Worm (Caenorhabditis elegans) whole organism, young adult: ENCODE measurements around the gene fbxa-72.

ENCODE experiments used
- C06A6.2 ChIP-seq: fragments of 200-800 bp; sonication (Bioruptor generic); conservative IDR thresholded peaks from 2 replicates; pipeline ENCODE4 v1.3.6; 2022; ENCODE audit warnings: missing genetic modification characterization, missing compliant biosample characterization
- C17E4.6 ChIP-seq: fragments of 200-800 bp; sonication (Bioruptor generic); IDR thresholded peaks from 2 replicates; pipeline ENCODE4 v1.3.6; 2022; ENCODE audit warnings: missing genetic modification reagents, missing genetic modification characterization, missing compliant biosample characterization
- D2030.7 ChIP-seq: fragments of 200-800 bp; sonication (Bioruptor generic); IDR thresholded peaks from 2 replicates; pipeline ENCODE4 v1.3.6; 2022; ENCODE audit warnings: missing genetic modification reagents, missing genetic modification characterization, missing compliant biosample characterization
- F23B12.7 ChIP-seq: sonication (generic microtip); optimal IDR thresholded peaks from 2 replicates; lab custom pipeline; 2017; ENCODE audit warnings: missing genetic modification characterization, mild to moderate bottlenecking, missing compliant biosample characterization, antibody characterized with exemption, moderate library complexity; ENCODE audit not compliant: insufficient read depth
- F57A8.1 ChIP-seq: fragments of 200-800 bp; sonication (Bioruptor generic); optimal IDR thresholded peaks from 2 replicates; lab custom pipeline; 2018; ENCODE audit warnings: mild to moderate bottlenecking, missing genetic modification characterization, moderate library complexity, missing compliant biosample characterization
- K11D2.4 ChIP-seq: fragments of 200-800 bp; sonication (Bioruptor generic); IDR thresholded peaks from 2 replicates; pipeline ENCODE4 v1.3.6; 2022; ENCODE audit warnings: missing genetic modification reagents, missing genetic modification characterization, missing compliant biosample characterization
- T26A5.8 ChIP-seq: sonication (generic microtip); optimal IDR thresholded peaks from 2 replicates; lab custom pipeline; 2016; ENCODE audit warnings: missing genetic modification characterization, missing compliant biosample characterization
- Y53G8AR.9 ChIP-seq: fragments of 200-800 bp; sonication (Bioruptor generic); conservative IDR thresholded peaks from 2 replicates; pipeline ENCODE4 v1.3.6; 2022; ENCODE audit warnings: missing genetic modification reagents, missing genetic modification characterization, missing compliant biosample characterization
- Y56A3A.18 ChIP-seq: fragments of 200-800 bp; sonication (Bioruptor generic); IDR thresholded peaks from 2 replicates; pipeline ENCODE4 v1.3.6; 2022; ENCODE audit warnings: missing genetic modification reagents, missing genetic modification characterization, missing compliant biosample characterization
- Y95B8A.8 ChIP-seq: fragments of 200-800 bp; sonication (Bioruptor generic); IDR thresholded peaks from 2 replicates; pipeline ENCODE4 v1.3.6; 2022; ENCODE audit warnings: missing genetic modification reagents, missing genetic modification characterization, missing compliant biosample characterization
- ZK185.1 ChIP-seq: sonication (generic microtip); optimal IDR thresholded peaks from 2 replicates; lab custom pipeline; 2016; ENCODE audit warnings: mild to moderate bottlenecking, missing genetic modification characterization, missing compliant biosample characterization; ENCODE audit not compliant: poor library complexity, severe bottlenecking
- ccch-3 ChIP-seq: fragments of 200-800 bp; sonication (Bioruptor generic); optimal IDR thresholded peaks from 2 replicates; lab custom pipeline; 2018; ENCODE audit warnings: mild to moderate bottlenecking, missing genetic modification characterization, missing compliant biosample characterization
- cebp-1 ChIP-seq, 2 experiments: fragments of 200-800 bp in 1 of 2; sonication (Bioruptor generic) in 1 of 2; sonication (generic microtip) in 1 of 2; IDR thresholded peaks in 1 of 2; optimal IDR thresholded peaks in 1 of 2; 2 replicates each; pipeline versions ENCODE4 v1.3.6 to Lab custom; 2017 to 2022; ENCODE audit warnings: missing compliant biosample characterization in 2 of 2, missing genetic modification characterization in 2 of 2, mild to moderate bottlenecking in 1 of 2, missing genetic modification reagents in 1 of 2, moderate library complexity in 1 of 2
- ceh-100 ChIP-seq: fragments of 200-800 bp; sonication (Bioruptor generic); IDR thresholded peaks from 2 replicates; pipeline ENCODE4 v1.3.6; 2022; ENCODE audit warnings: missing genetic modification reagents, missing genetic modification characterization, missing compliant biosample characterization
- ceh-40 ChIP-seq: fragments of 200-800 bp; sonication (Bioruptor generic); IDR thresholded peaks from 2 replicates; pipeline ENCODE4 v1.3.6; 2022; ENCODE audit warnings: missing genetic modification characterization, missing compliant biosample characterization
- egl-44 ChIP-seq: fragments of 200-800 bp; sonication (Bioruptor generic); IDR thresholded peaks from 2 replicates; pipeline ENCODE4 v1.3.6; 2022; ENCODE audit warnings: missing genetic modification reagents, missing genetic modification characterization, missing compliant biosample characterization
- egrh-3 ChIP-seq: fragments of 200-800 bp; sonication (Bioruptor generic); IDR thresholded peaks from 2 replicates; pipeline ENCODE4 v1.3.6; 2022; ENCODE audit warnings: missing genetic modification reagents, missing genetic modification characterization, missing compliant biosample characterization
- him-1 ChIP-seq: sonication (generic microtip); optimal IDR thresholded peaks from 2 replicates; lab custom pipeline; 2016; ENCODE audit warnings: missing genotype, missing genetic modification reagents, missing genetic modification characterization, missing compliant biosample characterization
- hmg-20 ChIP-seq: fragments of 200-800 bp; sonication (Bioruptor generic); IDR thresholded peaks from 2 replicates; pipeline ENCODE4 v1.3.6; 2022; ENCODE audit warnings: missing genetic modification reagents, missing genetic modification characterization, missing compliant biosample characterization
- let-526 ChIP-seq: fragments of 200-800 bp; sonication (Bioruptor generic); IDR thresholded peaks from 2 replicates; pipeline ENCODE4 v1.3.6; 2022; ENCODE audit warnings: missing genetic modification reagents, missing genetic modification characterization, missing compliant biosample characterization
- mel-28 ChIP-seq: sonication (generic microtip); optimal IDR thresholded peaks from 2 replicates; lab custom pipeline; 2016; ENCODE audit warnings: borderline replicate concordance, mild to moderate bottlenecking, missing genetic modification characterization, missing compliant biosample characterization
- nhr-120 ChIP-seq: fragments of 200-800 bp; sonication (Bioruptor generic); IDR thresholded peaks from 2 replicates; pipeline ENCODE4 v1.3.6; 2022; ENCODE audit warnings: missing genetic modification characterization, missing compliant biosample characterization
- repo-1 ChIP-seq: sonication (generic microtip); optimal IDR thresholded peaks from 2 replicates; lab custom pipeline; 2017; ENCODE audit warnings: mild to moderate bottlenecking, missing genetic modification characterization, missing compliant biosample characterization
- sdz-38 ChIP-seq: sonication (generic microtip); optimal IDR thresholded peaks from 2 replicates; lab custom pipeline; 2016; ENCODE audit warnings: missing genotype, missing genetic modification characterization, missing compliant biosample characterization
- snpc-1.1 ChIP-seq: sonication (generic microtip); optimal IDR thresholded peaks from 2 replicates; lab custom pipeline; 2017; ENCODE audit warnings: missing genetic modification characterization, mild to moderate bottlenecking, missing compliant biosample characterization, antibody characterized with exemption, moderate library complexity, missing genotype, missing genetic modification reagents; ENCODE audit not compliant: insufficient read depth
- snpc-3.4 ChIP-seq: sonication (generic microtip); optimal IDR thresholded peaks from 2 replicates; lab custom pipeline; 2017; ENCODE audit warnings: missing genetic modification characterization, mild to moderate bottlenecking, missing compliant biosample characterization, antibody characterized with exemption, moderate library complexity, missing genotype, missing genetic modification reagents
- snpc-4 ChIP-seq, 5 experiments: fragments of 150-350 bp in 1 of 5; sonication (generic microtip) in 4 of 5; optimal IDR thresholded peaks; 2 replicates each; lab custom pipeline; 2014 to 2018; ENCODE audit warnings: missing genetic modification characterization in 5 of 5, missing biosample characterization in 3 of 5, antibody characterized with exemption in 2 of 5, mild to moderate bottlenecking in 2 of 5, missing compliant biosample characterization in 2 of 5, missing genotype in 2 of 5, moderate library complexity in 2 of 5, missing genetic modification reagents in 1 of 5
- tbp1 ChIP-seq: fragments of 200-800 bp; sonication (Bioruptor generic); optimal IDR thresholded peaks from 2 replicates; lab custom pipeline; 2018; ENCODE audit warnings: mild to moderate bottlenecking, missing genetic modification characterization, missing compliant biosample characterization
- zfh-2 ChIP-seq: fragments of 200-800 bp; sonication (Bioruptor generic); conservative IDR thresholded peaks from 2 replicates; pipeline ENCODE4 v1.3.6; 2022; ENCODE audit warnings: missing genetic modification reagents, missing genetic modification characterization, missing compliant biosample characterization
- zim-3 ChIP-seq: sonication (generic microtip); optimal IDR thresholded peaks from 2 replicates; lab custom pipeline; 2017; ENCODE audit warnings: mild to moderate bottlenecking, missing genetic modification characterization, moderate library complexity, missing compliant biosample characterization
- ztf-6 ChIP-seq: fragments of 200-800 bp; sonication (Bioruptor generic); IDR thresholded peaks from 2 replicates; pipeline ENCODE4 v1.3.6; 2022; ENCODE audit warnings: missing genetic modification reagents, missing genetic modification characterization, missing compliant biosample characterization

Gene fbxa-72

ce11 chrV:679663-680062 lies 3.1 kb upstream of the fbxa-72 start, which contains the start of gene srx-22:
TSS of gene srx-22 (plus strand) at chrV:679963.
- no peak for TF ChIP-seq sdz-38 (tag; lab: Kevin White, UChicago)
- TF ChIP-seq ceh-40 (GFP tag; lab: Robert Waterston, UW): no peak
- no peak for TF ChIP-seq ZK185.1 (tag; lab: Kevin White, UChicago)
- TF ChIP-seq zim-3: no peak
- no peak for TF ChIP-seq C06A6.2 (GFP tag; lab: Robert Waterston, UW)

DNA sequence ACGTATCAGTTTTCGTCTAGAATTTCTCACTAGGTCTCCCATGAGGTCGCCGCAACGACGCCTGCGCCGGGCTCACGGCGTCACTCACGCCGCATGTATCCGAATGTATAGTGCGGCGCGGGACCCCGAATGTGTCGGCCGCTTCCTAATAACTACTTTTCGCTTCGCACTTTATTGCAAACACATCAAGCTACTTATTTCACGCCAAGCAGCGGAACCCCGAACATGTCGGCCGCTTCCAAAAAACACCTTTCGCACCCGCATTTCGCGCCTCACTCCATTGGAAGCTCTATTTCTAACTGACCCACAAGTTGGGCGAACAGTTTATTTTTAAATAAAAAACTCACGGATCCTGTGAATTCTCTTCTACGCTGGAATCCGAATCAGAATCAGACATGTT lies 463 bp downstream of the fbxa-72 start:
- no peak for TF ChIP-seq snpc-4 (GFP tag; optimal IDR thresholded peaks at IDR 0.05; lab: Kevin White, UChicago)
- TF ChIP-seq snpc-4 (tag; optimal IDR thresholded peaks at IDR 0.05; lab: Kevin White, UChicago): peak in 2 of 4 experiments; percentile 78 to 88
- TF ChIP-seq snpc-1.1 (tag; lab: Kevin White, UChicago): peak; percentile 54
- no peak for TF ChIP-seq F23B12.7 (tag; lab: Kevin White, UChicago)
- TF ChIP-seq zfh-2 (GFP tag; lab: Robert Waterston, UW): 0 out of 2 replicates have a peak, but pooled peaks have one; percentile 42

ce11 chrV:674213-674612 lies 2.3 kb downstream of the fbxa-72 start, which contains the start of gene sru-25:
TSS of gene sru-25 (minus strand) at chrV:674313.
- TF ChIP-seq ceh-100: no peak
- TF ChIP-seq snpc-3.4 (tag; lab: Kevin White, UChicago): no peak
- no peak for TF ChIP-seq Y95B8A.8 (GFP tag; lab: Robert Waterston, UW)
- no peak for TF ChIP-seq tbp1 (GFP tag; lab: Kevin White, UChicago)
- TF ChIP-seq him-1: no peak
- TF ChIP-seq ccch-3 (GFP tag; lab: Kevin White, UChicago): no peak
- no peak for TF ChIP-seq Y56A3A.18 (GFP tag; lab: Robert Waterston, UW)
- TF ChIP-seq D2030.7 (GFP tag; lab: Robert Waterston, UW): no peak
- TF ChIP-seq cebp-1 (GFP tag; IDR thresholded peaks at IDR 0.05; lab: Robert Waterston, UW): no peak
- no peak for TF ChIP-seq cebp-1 (tag; optimal IDR thresholded peaks at IDR 0.05; lab: Kevin White, UChicago)
- no peak for TF ChIP-seq mel-28 (tag; lab: Kevin White, UChicago)
- no peak for TF ChIP-seq repo-1 (tag; lab: Kevin White, UChicago)
- TF ChIP-seq ztf-6: no peak
- TF ChIP-seq C17E4.6: no peak
- TF ChIP-seq Y53G8AR.9 (GFP tag; lab: Robert Waterston, UW): no peak

DNA sequence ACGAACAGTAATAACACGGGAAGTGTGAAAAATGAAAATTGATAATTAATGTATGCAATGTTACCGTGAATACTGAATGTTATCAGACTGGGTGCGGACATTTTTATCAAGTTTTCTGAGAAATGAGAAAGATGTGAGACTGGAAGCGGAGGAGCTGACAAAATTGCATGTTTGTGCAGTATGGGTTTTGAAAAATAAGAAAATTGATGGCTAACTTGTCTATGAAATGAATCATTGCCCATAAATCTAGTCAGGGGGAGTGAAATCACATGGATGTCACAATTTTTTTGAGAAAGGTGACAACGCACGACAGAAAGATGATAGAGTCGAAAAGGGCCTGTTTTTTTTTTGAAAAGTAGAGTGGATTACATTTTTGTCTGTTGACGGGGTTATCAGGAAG lies 5.2 kb downstream of the fbxa-72 start, which contains the start of gene sru-24:
sru-24 (minus strand) TSS at position 101 of the 400 bp plus-strand sequence.
- TF ChIP-seq F57A8.1 (GFP tag; lab: Kevin White, UChicago) (no peak), Y95B8A.8 (GFP tag; lab: Robert Waterston, UW) (no peak), egl-44 (GFP tag; lab: Robert Waterston, UW) (no peak), ccch-3 (GFP tag; lab: Kevin White, UChicago) (no peak), egrh-3 (no peak), tbp1 (GFP tag; lab: Kevin White, UChicago) (no peak), D2030.7 (GFP tag; lab: Robert Waterston, UW) (no peak), K11D2.4 (GFP tag; lab: Robert Waterston, UW) (no peak), T26A5.8 (no peak), nhr-120 (no peak), hmg-20 (GFP tag; lab: Robert Waterston, UW) (no peak), let-526 (no peak), ztf-6 (no peak)
